Worm (Caenorhabditis elegans) whole organism, L2 larva: ENCODE measurements around the gene fip-3.

ENCODE experiments used
- C34F6.9 ChIP-seq: fragments of 150-350 bp; optimal IDR thresholded peaks from 2 replicates; lab custom pipeline; 2014; ENCODE audit warnings: missing biosample characterization, missing genetic modification characterization
- F13H6.1 ChIP-seq: sonication (generic microtip); optimal IDR thresholded peaks from 2 replicates; lab custom pipeline; 2016; ENCODE audit warnings: missing genetic modification characterization, missing compliant biosample characterization
- R02D3.7 ChIP-seq: fragments of 150-350 bp; optimal IDR thresholded peaks from 2 replicates; lab custom pipeline; 2014; ENCODE audit warnings: missing biosample characterization, missing genetic modification characterization
- Y55F3AM.14 ChIP-seq: fragments of 200-800 bp; sonication (Bioruptor generic); optimal IDR thresholded peaks from 2 replicates; lab custom pipeline; 2018; ENCODE audit warnings: mild to moderate bottlenecking, missing genetic modification characterization, missing compliant biosample characterization
- ZK546.5 ChIP-seq: sonication (generic microtip); optimal IDR thresholded peaks from 2 replicates; lab custom pipeline; 2017; ENCODE audit warnings: missing biosample characterization, missing genetic modification characterization
- aly-2 ChIP-seq: fragments of 150-350 bp; optimal IDR thresholded peaks from 2 replicates; lab custom pipeline; 2014; ENCODE audit warnings: missing biosample characterization, missing genetic modification characterization
- ama-1 ChIP-seq: fragments of 150-350 bp; optimal IDR thresholded peaks from 2 replicates; lab custom pipeline; 2018; ENCODE audit warnings: inconsistent platforms
- blmp-1 ChIP-seq: sonication (generic microtip); optimal IDR thresholded peaks from 2 replicates; lab custom pipeline; 2017; ENCODE audit warnings: missing genetic modification characterization, mild to moderate bottlenecking, missing compliant biosample characterization, antibody characterized with exemption, moderate library complexity; ENCODE audit not compliant: insufficient read depth
- ceh-16 ChIP-seq: fragments of 150-350 bp; optimal IDR thresholded peaks from 2 replicates; lab custom pipeline; 2014; ENCODE audit warnings: missing biosample characterization, missing genetic modification characterization
- ceh-82 ChIP-seq: fragments of 150-350 bp; optimal IDR thresholded peaks from 2 replicates; lab custom pipeline; 2014; ENCODE audit warnings: missing biosample characterization, missing genetic modification characterization
- crh-2 ChIP-seq: sonication (generic microtip); optimal IDR thresholded peaks from 2 replicates; lab custom pipeline; 2017; ENCODE audit warnings: missing biosample characterization, missing genetic modification characterization
- dmd-4 ChIP-seq: sonication (generic microtip); optimal IDR thresholded peaks from 2 replicates; lab custom pipeline; 2017; ENCODE audit warnings: missing biosample characterization, missing genetic modification characterization
- elt-1 ChIP-seq: fragments of 150-350 bp; optimal IDR thresholded peaks from 2 replicates; lab custom pipeline; 2014; ENCODE audit warnings: missing biosample characterization, missing genetic modification characterization
- elt-3 ChIP-seq: sonication (generic microtip); optimal IDR thresholded peaks from 2 replicates; lab custom pipeline; 2017; ENCODE audit warnings: missing biosample characterization, missing genetic modification characterization
- fos-1 ChIP-seq: fragments of 150-350 bp; optimal IDR thresholded peaks from 2 replicates; lab custom pipeline; 2014; ENCODE audit warnings: missing biosample characterization, missing genetic modification characterization
- lin-11 ChIP-seq: fragments of 150-350 bp; sonication (generic microtip); optimal IDR thresholded peaks from 2 replicates; lab custom pipeline; 2014; ENCODE audit warnings: missing biosample characterization, missing genetic modification characterization, inconsistent platforms, mixed read lengths
- lin-13 ChIP-seq: fragments of 150-350 bp; optimal IDR thresholded peaks from 2 replicates; lab custom pipeline; 2014; ENCODE audit warnings: missing biosample characterization, missing genetic modification reagents, missing genetic modification characterization
- lin-39 ChIP-seq: fragments of 150-350 bp; optimal IDR thresholded peaks from 2 replicates; lab custom pipeline; 2014; ENCODE audit warnings: missing biosample characterization, missing genetic modification reagents, missing genetic modification characterization
- lsy-2 ChIP-seq, 2 experiments: fragments of 150-350 bp in 1 of 2; sonication (generic microtip) in 1 of 2; optimal IDR thresholded peaks; 2 replicates each; lab custom pipeline; 2014 to 2017; ENCODE audit warnings: missing biosample characterization in 2 of 2, missing genetic modification characterization in 2 of 2
- mab-5 ChIP-seq: fragments of 150-350 bp; optimal IDR thresholded peaks from 2 replicates; lab custom pipeline; 2014; ENCODE audit warnings: missing biosample characterization, missing genetic modification characterization
- mbf-1 ChIP-seq: sonication (generic microtip); optimal IDR thresholded peaks from 2 replicates; lab custom pipeline; 2017; ENCODE audit warnings: missing biosample characterization, missing genetic modification characterization
- nhr-10 ChIP-seq: sonication (generic microtip); optimal IDR thresholded peaks from 2 replicates; lab custom pipeline; 2017; ENCODE audit warnings: missing biosample characterization, missing genetic modification characterization
- nhr-11 ChIP-seq: fragments of 150-350 bp; optimal IDR thresholded peaks from 2 replicates; lab custom pipeline; 2014; ENCODE audit warnings: missing biosample characterization, missing genetic modification characterization
- nhr-12 ChIP-seq: fragments of 150-350 bp; optimal IDR thresholded peaks from 2 replicates; lab custom pipeline; 2014; ENCODE audit warnings: missing biosample characterization, missing genetic modification characterization
- nhr-129 ChIP-seq: fragments of 150-350 bp; optimal IDR thresholded peaks from 2 replicates; lab custom pipeline; 2014; ENCODE audit warnings: missing biosample characterization, missing genetic modification characterization
- nhr-21 ChIP-seq: fragments of 150-350 bp; optimal IDR thresholded peaks from 2 replicates; lab custom pipeline; 2014; ENCODE audit warnings: missing biosample characterization, missing genetic modification characterization
- nhr-23 ChIP-seq: fragments of 150-350 bp; optimal IDR thresholded peaks from 2 replicates; lab custom pipeline; 2014; ENCODE audit warnings: missing biosample characterization, missing genetic modification reagents, missing genetic modification characterization
- nhr-237 ChIP-seq: fragments of 150-350 bp; optimal IDR thresholded peaks from 2 replicates; lab custom pipeline; 2014; ENCODE audit warnings: missing biosample characterization, missing genetic modification characterization
- nhr-25 ChIP-seq: fragments of 150-350 bp; sonication (generic microtip); optimal IDR thresholded peaks from 3 replicates; lab custom pipeline; 2014; ENCODE audit warnings: missing biosample characterization, missing genetic modification characterization
- nhr-77 ChIP-seq: fragments of 150-350 bp; optimal IDR thresholded peaks from 2 replicates; lab custom pipeline; 2014; ENCODE audit warnings: missing biosample characterization, missing genetic modification characterization
- peb-1 ChIP-seq: fragments of 150-350 bp; optimal IDR thresholded peaks from 2 replicates; lab custom pipeline; 2014; ENCODE audit warnings: missing biosample characterization, missing genetic modification characterization
- skn-1 ChIP-seq: sonication (generic microtip); optimal IDR thresholded peaks from 2 replicates; lab custom pipeline; 2017; ENCODE audit warnings: missing biosample characterization, missing genetic modification characterization
- sma-3 ChIP-seq: sonication (generic microtip); optimal IDR thresholded peaks from 2 replicates; lab custom pipeline; 2016; ENCODE audit warnings: missing genetic modification reagents, missing genetic modification characterization, missing compliant biosample characterization
- sma-9 ChIP-seq, 2 experiments: fragments of 150-350 bp in 1 of 2; sonication (generic microtip) in 1 of 2; optimal IDR thresholded peaks; 2 replicates each; lab custom pipeline; 2014 to 2016; ENCODE audit warnings: missing genetic modification characterization in 2 of 2, mild to moderate bottlenecking in 1 of 2, missing biosample characterization in 1 of 2, missing compliant biosample characterization in 1 of 2, missing genetic modification reagents in 1 of 2, moderate library complexity in 1 of 2
- snpc-4 ChIP-seq: fragments of 150-350 bp; optimal IDR thresholded peaks from 2 replicates; lab custom pipeline; 2014; ENCODE audit warnings: missing biosample characterization, missing genetic modification characterization
- unc-39 ChIP-seq: fragments of 150-350 bp; optimal IDR thresholded peaks from 2 replicates; lab custom pipeline; 2014; ENCODE audit warnings: missing biosample characterization, missing genetic modification characterization
- unc-55 ChIP-seq: fragments of 150-350 bp; sonication (generic microtip); optimal IDR thresholded peaks from 3 replicates; lab custom pipeline; 2014; ENCODE audit warnings: missing biosample characterization, missing genetic modification reagents, missing genetic modification characterization
- unc-62 ChIP-seq: fragments of 150-350 bp; optimal IDR thresholded peaks from 2 replicates; lab custom pipeline; 2014; ENCODE audit warnings: missing biosample characterization, missing genetic modification reagents, missing genetic modification characterization
- zag-1 ChIP-seq: fragments of 150-350 bp; optimal IDR thresholded peaks from 2 replicates; lab custom pipeline; 2014; ENCODE audit warnings: missing biosample characterization, missing genetic modification characterization
- ztf-11 ChIP-seq: sonication (generic microtip); optimal IDR thresholded peaks from 2 replicates; lab custom pipeline; 2017; ENCODE audit warnings: missing biosample characterization, missing genetic modification characterization
- ztf-4 ChIP-seq: fragments of 150-350 bp; optimal IDR thresholded peaks from 2 replicates; lab custom pipeline; 2014; ENCODE audit warnings: missing biosample characterization, missing genetic modification characterization

Gene fip-3

ce11 chrIII:8571845-8572244 lies 17.4 kb downstream of the fip-3 start:
- TF ChIP-seq blmp-1 (tag; lab: Kevin White, UChicago) (peak; percentile 49), nhr-25 (peak; percentile 35), aly-2 (tag; lab: Kevin White, UChicago) (no peak), ceh-82 (no peak), ztf-11 (tag; lab: Kevin White, UChicago) (no peak)

- no peak for TF ChIP-seq unc-55 (GFP tag; lab: Kevin White, UChicago)
- no peak for TF ChIP-seq nhr-10 (tag; lab: Kevin White, UChicago)
- no peak for TF ChIP-seq F13H6.1
- TF ChIP-seq ceh-82 = no peak
- no peak for TF ChIP-seq unc-62 (GFP tag; lab: Kevin White, UChicago)
- no peak for TF ChIP-seq unc-39 (tag; lab: Kevin White, UChicago)
- TF ChIP-seq mbf-1 = no peak
- no peak for TF ChIP-seq Y55F3AM.14 (GFP tag; lab: Kevin White, UChicago)
- TF ChIP-seq lin-39 (tag; lab: Kevin White, UChicago) = no peak
- TF ChIP-seq nhr-23 (tag; lab: Kevin White, UChicago) = no peak
- TF ChIP-seq nhr-129 (tag; lab: Kevin White, UChicago) = no peak
- no peak for TF ChIP-seq elt-3
Measured at ce11 chrIII:8570289-8570688, 19.0 kb downstream of the fip-3 start.

ce11 chrIII:8564372-8564771 lies 24.9 kb downstream of the fip-3 start:
- no peak for TF ChIP-seq dmd-4 (tag; lab: Kevin White, UChicago)
- TF ChIP-seq blmp-1 (tag; lab: Kevin White, UChicago) = no peak
- TF ChIP-seq C34F6.9 (tag; lab: Kevin White, UChicago) = no peak
- no peak for TF ChIP-seq lin-13 (GFP tag; lab: Kevin White, UChicago)
- no peak for TF ChIP-seq nhr-12 (tag; lab: Kevin White, UChicago)
- no peak for TF ChIP-seq zag-1 (tag; lab: Kevin White, UChicago)
- TF ChIP-seq elt-3 = no peak
- TF ChIP-seq ama-1 (lab: Kevin White, UChicago) = no peak
- TF ChIP-seq nhr-77 (tag; lab: Kevin White, UChicago) = no peak
- no peak for TF ChIP-seq ztf-4 (tag; lab: Kevin White, UChicago)
- TF ChIP-seq nhr-25 = no peak
- TF ChIP-seq lsy-2 (tag; optimal IDR thresholded peaks at IDR 0.05; lab: Kevin White, UChicago) = no peak
- no peak for TF ChIP-seq fos-1

ce11 chrIII:8560836-8561235 lies 28.5 kb downstream of the fip-3 start, which contains the start of gene acdh-6:
TSS of gene acdh-6 (plus strand) at chrIII:8561136.
- no peak for TF ChIP-seq blmp-1 (tag; lab: Kevin White, UChicago)

- TF ChIP-seq sma-3 (GFP tag; lab: Kevin White, UChicago) (no peak), blmp-1 (tag; lab: Kevin White, UChicago) (no peak), crh-2 (tag; lab: Kevin White, UChicago) (no peak)
Measured at ce11 chrIII:8560398-8560797, 28.9 kb downstream of the fip-3 start.

ce11 chrIII:8556836-8557385 lies 32.4 kb downstream of the fip-3 start, which contains the start of gene C02D5.2:
TSS of gene C02D5.2 (plus strand) at chrIII:8557335.
- peak; percentile 47 for TF ChIP-seq F13H6.1
- peak; percentile 72 for TF ChIP-seq nhr-129 (tag; lab: Kevin White, UChicago)
- peak; percentile 45 for TF ChIP-seq fos-1
- TF ChIP-seq nhr-11 (tag; lab: Kevin White, UChicago) = no peak
- TF ChIP-seq lin-13 (GFP tag; lab: Kevin White, UChicago) = no peak
- TF ChIP-seq R02D3.7 (tag; lab: Kevin White, UChicago) = no peak
- TF ChIP-seq skn-1 (tag; lab: Kevin White, UChicago) = no peak
- no peak for TF ChIP-seq ceh-82
- TF ChIP-seq blmp-1 (tag; lab: Kevin White, UChicago) = peak; percentile 11
- TF ChIP-seq peb-1 (tag; lab: Kevin White, UChicago) = no peak
- peak; percentile 52 for TF ChIP-seq sma-9 (GFP tag; optimal IDR thresholded peaks at IDR 0.05; lab: Kevin White, UChicago)
- TF ChIP-seq sma-9 (tag; optimal IDR thresholded peaks at IDR 0.05; lab: Kevin White, UChicago) = no peak
- no peak for TF ChIP-seq nhr-12 (tag; lab: Kevin White, UChicago)
- TF ChIP-seq nhr-237 = no peak
- TF ChIP-seq nhr-21 (tag; lab: Kevin White, UChicago) = no peak
- peak; percentile 78 for TF ChIP-seq crh-2 (tag; lab: Kevin White, UChicago)
- no peak for TF ChIP-seq elt-1 (tag; lab: Kevin White, UChicago)
- TF ChIP-seq nhr-25 = no peak
- TF ChIP-seq mab-5 (tag; lab: Kevin White, UChicago) = no peak
- no peak for TF ChIP-seq unc-62 (GFP tag; lab: Kevin White, UChicago)
- TF ChIP-seq ztf-11 (tag; lab: Kevin White, UChicago) = no peak
- no peak for TF ChIP-seq lin-11 (tag; lab: Kevin White, UChicago)
- peak; percentile 23 for TF ChIP-seq unc-55 (GFP tag; lab: Kevin White, UChicago)
- no peak for TF ChIP-seq ZK546.5 (tag; lab: Kevin White, UChicago)
- no peak for TF ChIP-seq nhr-77 (tag; lab: Kevin White, UChicago)
- no peak for TF ChIP-seq Y55F3AM.14 (GFP tag; lab: Kevin White, UChicago)
- TF ChIP-seq snpc-4 = no peak
- TF ChIP-seq dmd-4 (tag; lab: Kevin White, UChicago) = no peak
- no peak for TF ChIP-seq elt-3
- TF ChIP-seq aly-2 (tag; lab: Kevin White, UChicago) = no peak
- TF ChIP-seq ceh-16 (tag; lab: Kevin White, UChicago) = no peak
